Fruit fly (Drosophila melanogaster) whole organism, wandering third instar larva: ENCODE results near the gene CG31789.

Source experiments
- Abd-B ChIP-seq: fragments of >200 bp; optimal IDR thresholded peaks from 2 replicates; lab custom pipeline; 2017; ENCODE audit warnings: missing biosample characterization, missing genetic modification characterization
- CG9705 ChIP-seq: fragments of 200-800 bp; sonication (Bioruptor generic); optimal IDR thresholded peaks from 2 replicates; lab custom pipeline; 2018; ENCODE audit warnings: missing biosample characterization, mild to moderate bottlenecking, missing genetic modification characterization
- CrebA ChIP-seq: fragments of 200-800 bp; sonication (Bioruptor generic); optimal IDR thresholded peaks from 2 replicates; lab custom pipeline; 2016; ENCODE audit warnings: missing biosample characterization, mild to moderate bottlenecking, missing genetic modification characterization, borderline replicate concordance
- Dif ChIP-seq: fragments of 200-275, 200-300 bp; sonication (Bioruptor generic); optimal IDR thresholded peaks from 2 replicates; lab custom pipeline; 2018; ENCODE audit warnings: missing biosample characterization, missing genetic modification characterization; ENCODE audit not compliant: partially characterized antibody
- HLH106 ChIP-seq: fragments of 200-800 bp; optimal IDR thresholded peaks from 3 replicates; lab custom pipeline; 2019; ENCODE audit warnings: missing biosample characterization, mild to moderate bottlenecking, missing genetic modification characterization, moderate library complexity
- Hnf4 ChIP-seq: fragments of 200-800 bp; sonication (Bioruptor generic); optimal IDR thresholded peaks from 2 replicates; lab custom pipeline; 2016; ENCODE audit warnings: missing biosample characterization, mild to moderate bottlenecking, missing genetic modification characterization
- Hr78 ChIP-seq: fragments of >200 bp; optimal IDR thresholded peaks from 2 replicates; lab custom pipeline; 2017; ENCODE audit warnings: missing biosample characterization, missing genetic modification characterization
- Hr83 ChIP-seq: fragments of 200-300 bp; sonication (Bioruptor generic); optimal IDR thresholded peaks from 2 replicates; lab custom pipeline; 2016; ENCODE audit warnings: missing biosample characterization, mild to moderate bottlenecking, missing genetic modification characterization, moderate library complexity; ENCODE audit not compliant: poor library complexity, severe bottlenecking
- Jra ChIP-seq: sonication (Bioruptor generic); optimal IDR thresholded peaks from 2 replicates; lab custom pipeline; 2016; ENCODE audit warnings: missing biosample characterization, missing genetic modification characterization
- Myc ChIP-seq: fragments of >200 bp; optimal IDR thresholded peaks from 2 replicates; lab custom pipeline; 2017
- OdsH ChIP-seq: fragments of 200-800 bp; sonication (Bioruptor generic); optimal IDR thresholded peaks from 2 replicates; lab custom pipeline; 2016; ENCODE audit warnings: missing biosample characterization, mild to moderate bottlenecking, missing genetic modification characterization
- Rel ChIP-seq, 2 experiments: fragments of 200-800 bp; sonication (Bioruptor generic) in 1 of 2; optimal IDR thresholded peaks; 2 replicates in 1 of 2; 3 replicates in 1 of 2; lab custom pipeline; 2016 to 2019; ENCODE audit warnings: mild to moderate bottlenecking in 2 of 2, missing biosample characterization in 2 of 2, missing genetic modification characterization in 2 of 2, moderate library complexity in 1 of 2
- Sp1 ChIP-seq: fragments of 200-800 bp; sonication (Bioruptor generic); optimal IDR thresholded peaks from 3 replicates; lab custom pipeline; 2019; ENCODE audit warnings: missing biosample characterization, mild to moderate bottlenecking, missing genetic modification characterization, moderate library complexity
- Vsx2 ChIP-seq: fragments of 200-300, 225-300 bp; sonication (Bioruptor generic); optimal IDR thresholded peaks from 2 replicates; lab custom pipeline; 2018; ENCODE audit warnings: missing biosample characterization, missing genetic modification characterization; ENCODE audit not compliant: partially characterized antibody
- br ChIP-seq: fragments of 200-800 bp; sonication (Bioruptor generic); optimal IDR thresholded peaks from 2 replicates; lab custom pipeline; 2016; ENCODE audit warnings: missing biosample characterization, missing genetic modification characterization
- brk ChIP-seq: fragments of 200-800 bp; sonication (Bioruptor generic); optimal IDR thresholded peaks from 2 replicates; lab custom pipeline; 2016; ENCODE audit warnings: missing biosample characterization, mild to moderate bottlenecking, missing genetic modification characterization
- dl ChIP-seq, 2 experiments: fragments of 175-275, 200-275 bp in 1 of 2; fragments of 200-275 bp in 1 of 2; sonication (Bioruptor generic); optimal IDR thresholded peaks; lab custom pipeline; 2018; ENCODE audit warnings: mild to moderate bottlenecking in 2 of 2, missing biosample characterization in 2 of 2, missing genetic modification characterization in 2 of 2, moderate library complexity in 2 of 2; ENCODE audit not compliant: partially characterized antibody in 2 of 2, insufficient read depth in 1 of 2
- dmrt93B ChIP-seq: fragments of 200-800 bp; sonication (Bioruptor generic); optimal IDR thresholded peaks from 2 replicates; lab custom pipeline; 2018; ENCODE audit warnings: missing biosample characterization, mild to moderate bottlenecking, missing genetic modification characterization
- dsf ChIP-seq: sonication (Bioruptor generic); optimal IDR thresholded peaks from 2 replicates; lab custom pipeline; 2016; ENCODE audit warnings: missing biosample characterization, missing genetic modification characterization, borderline replicate concordance
- ey ChIP-seq: fragments of 200-800 bp; sonication (Bioruptor generic); optimal IDR thresholded peaks from 2 replicates; lab custom pipeline; 2016; ENCODE audit warnings: missing biosample characterization, missing genetic modification characterization
- foxo ChIP-seq, 2 experiments: fragments of 200-800 bp; sonication (Bioruptor generic); optimal IDR thresholded peaks; 2 replicates in 1 of 2; 3 replicates in 1 of 2; lab custom pipeline; 2016 to 2017; ENCODE audit warnings: missing biosample characterization in 2 of 2, missing genetic modification characterization in 2 of 2
- h ChIP-seq: fragments of 200-800 bp; sonication (Bioruptor generic); optimal IDR thresholded peaks from 3 replicates; lab custom pipeline; 2016; ENCODE audit warnings: missing biosample characterization, mild to moderate bottlenecking, missing genetic modification characterization
- jim ChIP-seq: fragments of 175-275, 200-325 bp; sonication (Bioruptor generic); optimal IDR thresholded peaks from 2 replicates; lab custom pipeline; 2016; ENCODE audit warnings: missing biosample characterization, mild to moderate bottlenecking, missing genetic modification characterization
- lola ChIP-seq: fragments of >200 bp; optimal IDR thresholded peaks from 2 replicates; lab custom pipeline; 2017; ENCODE audit warnings: missing biosample characterization, missing genetic modification characterization
- psq ChIP-seq: fragments of 200-800 bp; sonication (Bioruptor generic); optimal IDR thresholded peaks from 3 replicates; lab custom pipeline; 2017; ENCODE audit warnings: missing biosample characterization, mild to moderate bottlenecking, missing genetic modification characterization, moderate library complexity
- rgr ChIP-seq: fragments of 200-800 bp; sonication (Bioruptor generic); optimal IDR thresholded peaks from 3 replicates; lab custom pipeline; 2016; ENCODE audit warnings: missing biosample characterization, mild to moderate bottlenecking, missing genetic modification characterization
- sage ChIP-seq: fragments of 200-800 bp; sonication (Bioruptor generic); optimal IDR thresholded peaks from 2 replicates; lab custom pipeline; 2016; ENCODE audit warnings: missing biosample characterization, mild to moderate bottlenecking, missing genetic modification characterization
- sv ChIP-seq: fragments of 200-800 bp; sonication (Bioruptor generic); optimal IDR thresholded peaks from 3 replicates; lab custom pipeline; 2016; ENCODE audit warnings: missing biosample characterization, missing genetic modification characterization
- tai ChIP-seq: sonication (Bioruptor generic); optimal IDR thresholded peaks from 2 replicates; lab custom pipeline; 2016; ENCODE audit warnings: missing biosample characterization, missing genetic modification characterization
- usp ChIP-seq: fragments of >200 bp; optimal IDR thresholded peaks from 2 replicates; lab custom pipeline; 2017; ENCODE audit warnings: missing biosample characterization, missing genetic modification characterization

CG31789 gene

DNA sequence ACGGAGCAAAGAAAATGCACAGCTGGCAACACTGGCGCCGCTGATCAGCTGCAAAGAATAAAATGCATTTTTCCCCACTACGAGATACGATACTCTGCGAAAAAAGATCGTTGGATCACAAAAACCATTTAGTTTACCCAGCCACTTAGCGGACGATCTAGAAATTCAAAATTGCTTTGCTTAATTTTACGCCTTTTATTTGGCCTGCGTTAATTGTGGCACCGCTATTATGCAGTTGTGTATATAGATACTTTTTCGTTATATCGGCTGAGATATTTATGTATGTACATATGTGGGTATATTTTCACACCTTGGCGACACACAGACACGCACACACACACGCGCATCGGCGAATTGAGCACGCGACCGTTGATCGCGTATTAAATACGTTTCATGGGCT is 43.2 kb upstream of the CG31789 start:
- TF ChIP-seq lola (GFP tag; lab: Kevin White, UChicago) (peak; percentile 74), ey (GFP tag; lab: Kevin White, UChicago) (no peak)

dm6 chr2L:18563020-18563546 is 42.6 kb upstream of the CG31789 start:
- no peak for TF ChIP-seq dl (GFP tag; optimal IDR thresholded peaks at IDR 0.05; lab: Kevin White, UChicago; ENCODE audit: insufficient read depth in 1 of 2, partially characterized antibody in 2 of 2)
- no peak for TF ChIP-seq ey (GFP tag; lab: Kevin White, UChicago)
- TF ChIP-seq br = peak; percentile 15
- TF ChIP-seq foxo (GFP tag; optimal IDR thresholded peaks at IDR 0.05; lab: Kevin White, UChicago) = peak in 1 of 2 experiments; percentile 70
- TF ChIP-seq dsf (GFP tag; lab: Kevin White, UChicago) = no peak
- peak; percentile 39 for TF ChIP-seq OdsH (GFP tag; lab: Kevin White, UChicago)
- TF ChIP-seq Hnf4 (GFP tag; lab: Kevin White, UChicago) = peak; percentile 45
- TF ChIP-seq Abd-B (GFP tag; lab: Kevin White, UChicago) = no peak
- TF ChIP-seq Myc (lab: Kevin White, UChicago) = no peak
- TF ChIP-seq Dif = no peak
- TF ChIP-seq sage (GFP tag; lab: Kevin White, UChicago) = peak; percentile 30
- TF ChIP-seq rgr (GFP tag; lab: Kevin White, UChicago) = peak; percentile 30
- no peak for TF ChIP-seq Jra (GFP tag; lab: Kevin White, UChicago)
- TF ChIP-seq h = peak; percentile 78
- TF ChIP-seq Hr83 (GFP tag; lab: Kevin White, UChicago) = peak; percentile 74
- TF ChIP-seq brk (GFP tag; lab: Kevin White, UChicago) = peak; percentile 1
- peak; percentile 44 for TF ChIP-seq CrebA (GFP tag; lab: Kevin White, UChicago)
- no peak for TF ChIP-seq usp (GFP tag; lab: Kevin White, UChicago)
- peak; percentile 41 for TF ChIP-seq Rel (GFP tag; optimal IDR thresholded peaks at IDR 0.05; lab: Kevin White, UChicago)
- TF ChIP-seq Rel (tag; optimal IDR thresholded peaks at IDR 0.05; lab: Kevin White, UChicago) = peak; percentile 27
- TF ChIP-seq CG9705 (GFP tag; lab: Kevin White, UChicago) = no peak
- TF ChIP-seq Sp1 (GFP tag; lab: Kevin White, UChicago) = peak; percentile 56
- no peak for TF ChIP-seq tai (GFP tag; lab: Kevin White, UChicago)
- no peak for TF ChIP-seq HLH106 (tag; lab: Kevin White, UChicago)
- peak; percentile 94 for TF ChIP-seq psq (GFP tag; lab: Kevin White, UChicago)
- no peak for TF ChIP-seq jim
- TF ChIP-seq sv (GFP tag; lab: Kevin White, UChicago) = no peak
- TF ChIP-seq Hr78 (GFP tag; lab: Kevin White, UChicago) = no peak
- TF ChIP-seq dmrt93B (GFP tag; lab: Kevin White, UChicago) = no peak
- TF ChIP-seq, all 38 proteins: peak for 13

dm6 chr2L:18563991-18564390 is 41.7 kb upstream of the CG31789 start:
- TF ChIP-seq sage (GFP tag; lab: Kevin White, UChicago) (peak; percentile 35), OdsH (GFP tag; lab: Kevin White, UChicago) (no peak), brk (GFP tag; lab: Kevin White, UChicago) (peak; percentile 0), br (no peak), Hr78 (GFP tag; lab: Kevin White, UChicago) (no peak), foxo (GFP tag; optimal IDR thresholded peaks at IDR 0.05; lab: Kevin White, UChicago) (peak in 1 of 2 experiments; percentile 27)
- TF ChIP-seq, all 38 proteins: peak for 3

DNA sequence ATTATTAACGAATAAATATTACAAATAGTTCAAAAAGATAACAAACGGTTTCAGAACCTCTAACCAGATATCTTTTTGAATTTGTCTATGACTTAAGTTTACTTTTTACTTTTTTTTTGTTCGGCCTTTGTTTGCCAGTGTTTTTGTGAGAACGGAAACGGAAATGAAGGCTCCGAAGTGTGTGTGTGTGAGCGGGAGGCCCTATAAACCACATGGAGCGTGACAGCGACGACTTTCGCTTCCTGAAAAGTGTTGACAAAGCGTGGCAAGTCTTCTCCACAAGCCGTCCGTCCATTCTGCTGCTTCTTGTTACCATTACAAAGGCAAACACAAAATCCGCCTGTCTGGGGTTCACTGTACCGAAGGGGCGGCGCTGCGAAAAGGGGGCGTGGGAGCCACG is 41.3 kb upstream of the CG31789 start:
- TF ChIP-seq CG9705 (GFP tag; lab: Kevin White, UChicago) (no peak), Vsx2 (no peak)
- TF ChIP-seq, all 38 proteins: peak for 0
